Worm (Caenorhabditis elegans): ENCODE data around the gene set-2.

The set-2 gene

DNA sequence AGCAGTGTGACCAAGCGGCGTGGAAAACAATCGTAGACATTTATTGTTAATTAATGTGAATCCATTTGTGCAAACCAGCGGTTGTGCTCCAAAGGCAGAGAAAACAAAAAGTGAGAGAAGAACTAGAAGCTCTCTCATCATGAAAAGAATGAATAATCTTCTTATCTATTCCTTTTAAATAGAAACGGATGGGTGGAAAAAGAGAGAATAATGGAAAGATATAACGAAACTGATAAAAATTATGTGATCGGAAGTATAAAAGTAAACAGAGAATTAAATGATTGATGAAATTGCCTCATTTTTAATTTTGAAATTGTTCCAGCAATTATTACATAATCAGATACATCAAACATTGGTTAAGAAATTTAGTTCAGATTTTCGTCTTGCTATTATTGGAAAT lies 46.6 kb downstream of the set-2 start, which contains the start of gene clec-5:
TSS of gene clec-5 (minus strand) at position 178 of the 400 bp plus-strand sequence.
- TF ChIP-seq jun-1 (tag; optimal IDR thresholded peaks at IDR 0.05) (peak; percentile 29), elt-2 (tag; optimal IDR thresholded peaks at IDR 0.05) (peak; percentile 40), sptf-1 (tag; optimal IDR thresholded peaks at IDR 0.05) (no peak), unc-98 (GFP tag; IDR thresholded peaks at IDR 0.05) (no peak), hlh-4 (tag; optimal IDR thresholded peaks at IDR 0.05) (no peak), vab-15 (tag; optimal IDR thresholded peaks at IDR 0.05) (no peak)

ce11 chrIII:4881955-4882354 lies 48.0 kb downstream of the set-2 start:
- TF ChIP-seq egl-27 (tag; optimal IDR thresholded peaks at IDR 0.05), result no peak
- TF ChIP-seq efl-1 (optimal IDR thresholded peaks at IDR 0.05), result no peak
- TF ChIP-seq efl-1 (GFP tag; optimal IDR thresholded peaks at IDR 0.05 in 1 of 2), result peak in 1 of 2 experiments; percentile 70
- TF ChIP-seq elt-2 (tag; optimal IDR thresholded peaks at IDR 0.05), result peak; percentile 55

DNA sequence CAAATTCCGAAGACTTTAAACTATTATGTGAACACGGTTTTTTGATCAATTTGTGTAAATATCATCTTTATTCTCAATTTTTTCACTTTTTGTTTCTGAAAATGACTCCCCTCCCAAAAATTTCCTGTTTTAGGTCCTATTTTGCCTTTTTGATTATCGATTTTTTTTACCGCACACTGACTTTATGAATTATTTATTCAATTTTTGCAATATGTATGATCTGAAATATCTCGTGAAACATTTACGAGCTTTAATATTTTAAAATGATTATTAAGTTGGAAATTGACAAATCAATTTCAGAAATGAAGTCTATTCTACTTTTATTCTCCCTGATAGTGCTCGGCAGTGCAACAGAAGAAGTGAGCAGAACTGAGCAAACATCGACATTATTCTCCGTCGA lies 50.6 kb downstream of the set-2 start, which contains the start of gene C35D10.1:
TSS of gene C35D10.1 (plus strand) at position 301 of the 400 bp plus-strand sequence.
- TF ChIP-seq ceh-88 (GFP tag; IDR thresholded peaks at IDR 0.05) (no peak), efl-1 (optimal IDR thresholded peaks at IDR 0.05) (no peak), efl-1 (GFP tag; optimal IDR thresholded peaks at IDR 0.05 in 1 of 2) (peak in 1 of 2 experiments; percentile 74)

DNA sequence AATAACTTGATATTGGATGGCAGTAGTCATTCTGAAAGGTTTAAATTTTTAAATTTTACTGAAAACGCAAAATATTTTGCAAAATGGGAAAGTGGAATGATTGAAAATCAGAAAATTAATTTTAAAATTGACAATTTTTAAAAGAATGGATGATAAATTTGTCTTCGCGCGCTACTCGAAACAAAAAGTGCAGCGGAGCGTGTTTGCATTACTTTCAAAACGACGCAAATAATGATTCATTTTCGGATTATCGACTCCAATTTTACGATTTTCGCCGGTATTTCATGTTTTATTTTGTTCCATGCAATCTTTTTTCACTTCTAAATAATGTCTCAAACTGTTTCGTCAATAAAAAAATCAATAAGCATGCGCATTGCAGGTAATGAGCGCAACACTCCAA lies 51.7 kb downstream of the set-2 start, which contains the start of the genes tost-1 and arx-6:
TSS of gene tost-1 (minus strand) at position 31 of the 400 bp plus-strand sequence.
TSS of gene arx-6 (plus strand) at position 378 of the 400 bp plus-strand sequence.
- peak; percentile 42 to 73 for TF ChIP-seq lsy-2 (tag; optimal IDR thresholded peaks at IDR 0.05)
- no peak for TF ChIP-seq nhr-76 (tag; optimal IDR thresholded peaks at IDR 0.05)
- no peak for TF ChIP-seq nhr-84 (tag; optimal IDR thresholded peaks at IDR 0.05)
- no peak for TF ChIP-seq mab-9 (GFP tag; IDR thresholded peaks at IDR 0.05)
- TF ChIP-seq C16A3.4 (tag; optimal IDR thresholded peaks at IDR 0.05), result peak; percentile 57
- TF ChIP-seq elt-3 (tag; optimal IDR thresholded peaks at IDR 0.05), result no peak
- no peak for TF ChIP-seq jun-1 (tag; optimal IDR thresholded peaks at IDR 0.05)
- TF ChIP-seq F16B12.6 (tag; optimal IDR thresholded peaks at IDR 0.05), result peak; percentile 4
- TF ChIP-seq hlh-17 (GFP tag; optimal IDR thresholded peaks at IDR 0.05; ENCODE audit: borderline replicate concordance), result no peak
- TF ChIP-seq grh-1 (GFP tag; IDR thresholded peaks at IDR 0.05), result no peak
- TF ChIP-seq skn-1 (tag; optimal IDR thresholded peaks at IDR 0.05), result peak; percentile 69
- peak in 2 of 3 experiments; percentile 2 to 30 for TF ChIP-seq ceh-82 (tag; optimal IDR thresholded peaks at IDR 0.05)
- TF ChIP-seq dsc-1 (tag; optimal IDR thresholded peaks at IDR 0.05), result no peak
- no peak for TF ChIP-seq nhr-237 (tag; optimal IDR thresholded peaks at IDR 0.05)
- no peak for TF ChIP-seq lir-3 (tag; optimal IDR thresholded peaks at IDR 0.05; ENCODE audit: poor library complexity)
- no peak for TF ChIP-seq nhr-11 (tag; optimal IDR thresholded peaks at IDR 0.05)
- no peak for TF ChIP-seq Y116A8C.19 (tag; optimal IDR thresholded peaks at IDR 0.05; ENCODE audit: borderline replicate concordance)
- TF ChIP-seq mep-1 (tag; optimal IDR thresholded peaks at IDR 0.05), result peak; percentile 39
- no peak for TF ChIP-seq nhr-90 (tag; optimal IDR thresholded peaks at IDR 0.05; ENCODE audit: poor library complexity)
- no peak for TF ChIP-seq unc-98 (GFP tag; IDR thresholded peaks at IDR 0.05)
- no peak for TF ChIP-seq alr-1 (tag; optimal IDR thresholded peaks at IDR 0.05; ENCODE audit: borderline replicate concordance)
- no peak for TF ChIP-seq ces-1 (GFP tag; optimal IDR thresholded peaks at IDR 0.05)
- TF ChIP-seq pqm-1 (tag; optimal IDR thresholded peaks at IDR 0.05), result no peak
- peak; percentile 90 to 96 for TF ChIP-seq efl-1 (optimal IDR thresholded peaks at IDR 0.05)
- TF ChIP-seq efl-1 (GFP tag; optimal IDR thresholded peaks at IDR 0.05 in 1 of 2), result peak; percentile 90 to 99
- TF ChIP-seq ama-1 (optimal IDR thresholded peaks at IDR 0.05), result no peak
- no peak for TF ChIP-seq egl-13 (tag; optimal IDR thresholded peaks at IDR 0.05)
- TF ChIP-seq tlp-1 (tag; optimal IDR thresholded peaks at IDR 0.05), result no peak
- no peak for TF ChIP-seq nhr-12 (tag; optimal IDR thresholded peaks at IDR 0.05)
- TF ChIP-seq tbx-2 (tag; optimal IDR thresholded peaks at IDR 0.05), result peak; percentile 27
- peak; percentile 16 for TF ChIP-seq fkh-8 (tag; optimal IDR thresholded peaks at IDR 0.05)
- no peak for TF ChIP-seq isw-1 (GFP tag; IDR thresholded peaks at IDR 0.05)
- TF ChIP-seq pax-3 (tag; optimal IDR thresholded peaks at IDR 0.05), result no peak
- TF ChIP-seq rnt-1 (tag; optimal IDR thresholded peaks at IDR 0.05), result peak; percentile 41
- no peak for TF ChIP-seq nhr-28 (tag; optimal IDR thresholded peaks at IDR 0.05)
- no peak for TF ChIP-seq unc-62 (GFP tag; optimal IDR thresholded peaks at IDR 0.05)
- no peak for TF ChIP-seq nhr-77 (tag; optimal IDR thresholded peaks at IDR 0.05)
- no peak for TF ChIP-seq hpl-2 (GFP tag; optimal IDR thresholded peaks at IDR 0.05)
- TF ChIP-seq irx-1 (tag; optimal IDR thresholded peaks at IDR 0.05), result no peak
- TF ChIP-seq C34B4.2 (tag; optimal IDR thresholded peaks at IDR 0.05), result no peak
- no peak for TF ChIP-seq ztf-11 (tag; optimal IDR thresholded peaks at IDR 0.05)

All from whole organism, L1 larva.